Worm (Caenorhabditis elegans) whole organism, L2 larva: ENCODE measurements around the gene arrd-16.

Experiments
- C34F6.9 ChIP-seq: fragments of 150-350 bp; optimal IDR thresholded peaks from 2 replicates; lab custom pipeline; 2014; ENCODE audit warnings: missing biosample characterization, missing genetic modification characterization
- F13H6.1 ChIP-seq: sonication (generic microtip); optimal IDR thresholded peaks from 2 replicates; lab custom pipeline; 2016; ENCODE audit warnings: missing genetic modification characterization, missing compliant biosample characterization
- R02D3.7 ChIP-seq: fragments of 150-350 bp; optimal IDR thresholded peaks from 2 replicates; lab custom pipeline; 2014; ENCODE audit warnings: missing biosample characterization, missing genetic modification characterization
- ZK546.5 ChIP-seq: sonication (generic microtip); optimal IDR thresholded peaks from 2 replicates; lab custom pipeline; 2017; ENCODE audit warnings: missing biosample characterization, missing genetic modification characterization
- ama-1 ChIP-seq: fragments of 150-350 bp; optimal IDR thresholded peaks from 2 replicates; lab custom pipeline; 2018; ENCODE audit warnings: inconsistent platforms
- blmp-1 ChIP-seq: sonication (generic microtip); optimal IDR thresholded peaks from 2 replicates; lab custom pipeline; 2017; ENCODE audit warnings: missing genetic modification characterization, mild to moderate bottlenecking, missing compliant biosample characterization, antibody characterized with exemption, moderate library complexity; ENCODE audit not compliant: insufficient read depth
- ceh-82 ChIP-seq: fragments of 150-350 bp; optimal IDR thresholded peaks from 2 replicates; lab custom pipeline; 2014; ENCODE audit warnings: missing biosample characterization, missing genetic modification characterization
- crh-2 ChIP-seq: sonication (generic microtip); optimal IDR thresholded peaks from 2 replicates; lab custom pipeline; 2017; ENCODE audit warnings: missing biosample characterization, missing genetic modification characterization
- dmd-4 ChIP-seq: sonication (generic microtip); optimal IDR thresholded peaks from 2 replicates; lab custom pipeline; 2017; ENCODE audit warnings: missing biosample characterization, missing genetic modification characterization
- egl-27 ChIP-seq: sonication (generic microtip); optimal IDR thresholded peaks from 3 replicates; lab custom pipeline; 2017; ENCODE audit warnings: missing biosample characterization, missing genetic modification reagents, missing genetic modification characterization
- elt-1 ChIP-seq: fragments of 150-350 bp; optimal IDR thresholded peaks from 2 replicates; lab custom pipeline; 2014; ENCODE audit warnings: missing biosample characterization, missing genetic modification characterization
- fos-1 ChIP-seq: fragments of 150-350 bp; optimal IDR thresholded peaks from 2 replicates; lab custom pipeline; 2014; ENCODE audit warnings: missing biosample characterization, missing genetic modification characterization
- gmeb-1 ChIP-seq: fragments of 150-350 bp; optimal IDR thresholded peaks from 2 replicates; lab custom pipeline; 2014; ENCODE audit warnings: missing biosample characterization, missing genetic modification characterization
- lin-11 ChIP-seq: fragments of 150-350 bp; sonication (generic microtip); optimal IDR thresholded peaks from 2 replicates; lab custom pipeline; 2014; ENCODE audit warnings: missing biosample characterization, missing genetic modification characterization, inconsistent platforms, mixed read lengths
- lin-13 ChIP-seq: fragments of 150-350 bp; optimal IDR thresholded peaks from 2 replicates; lab custom pipeline; 2014; ENCODE audit warnings: missing biosample characterization, missing genetic modification reagents, missing genetic modification characterization
- mdl-1 ChIP-seq, 2 experiments: fragments of 150-350 bp in 1 of 2; sonication (generic microtip) in 1 of 2; optimal IDR thresholded peaks; 2 replicates each; lab custom pipeline; 2017; ENCODE audit warnings: missing biosample characterization in 2 of 2, missing genetic modification characterization in 2 of 2
- nhr-10 ChIP-seq: sonication (generic microtip); optimal IDR thresholded peaks from 2 replicates; lab custom pipeline; 2017; ENCODE audit warnings: missing biosample characterization, missing genetic modification characterization
- nhr-11 ChIP-seq: fragments of 150-350 bp; optimal IDR thresholded peaks from 2 replicates; lab custom pipeline; 2014; ENCODE audit warnings: missing biosample characterization, missing genetic modification characterization
- nhr-12 ChIP-seq: fragments of 150-350 bp; optimal IDR thresholded peaks from 2 replicates; lab custom pipeline; 2014; ENCODE audit warnings: missing biosample characterization, missing genetic modification characterization
- nhr-129 ChIP-seq: fragments of 150-350 bp; optimal IDR thresholded peaks from 2 replicates; lab custom pipeline; 2014; ENCODE audit warnings: missing biosample characterization, missing genetic modification characterization
- nhr-21 ChIP-seq: fragments of 150-350 bp; optimal IDR thresholded peaks from 2 replicates; lab custom pipeline; 2014; ENCODE audit warnings: missing biosample characterization, missing genetic modification characterization
- nhr-23 ChIP-seq: fragments of 150-350 bp; optimal IDR thresholded peaks from 2 replicates; lab custom pipeline; 2014; ENCODE audit warnings: missing biosample characterization, missing genetic modification reagents, missing genetic modification characterization
- nhr-237 ChIP-seq: fragments of 150-350 bp; optimal IDR thresholded peaks from 2 replicates; lab custom pipeline; 2014; ENCODE audit warnings: missing biosample characterization, missing genetic modification characterization
- nhr-25 ChIP-seq: fragments of 150-350 bp; sonication (generic microtip); optimal IDR thresholded peaks from 3 replicates; lab custom pipeline; 2014; ENCODE audit warnings: missing biosample characterization, missing genetic modification characterization
- nhr-6 ChIP-seq: fragments of 150-350 bp; optimal IDR thresholded peaks from 2 replicates; lab custom pipeline; 2014; ENCODE audit warnings: missing biosample characterization, missing genetic modification characterization
- nhr-77 ChIP-seq: fragments of 150-350 bp; optimal IDR thresholded peaks from 2 replicates; lab custom pipeline; 2014; ENCODE audit warnings: missing biosample characterization, missing genetic modification characterization
- sem-4 ChIP-seq: fragments of 150-350 bp; optimal IDR thresholded peaks from 2 replicates; lab custom pipeline; 2014; ENCODE audit warnings: missing biosample characterization, missing genetic modification reagents, missing genetic modification characterization
- skn-1 ChIP-seq: sonication (generic microtip); optimal IDR thresholded peaks from 2 replicates; lab custom pipeline; 2017; ENCODE audit warnings: missing biosample characterization, missing genetic modification characterization
- sma-3 ChIP-seq: sonication (generic microtip); optimal IDR thresholded peaks from 2 replicates; lab custom pipeline; 2016; ENCODE audit warnings: missing genetic modification reagents, missing genetic modification characterization, missing compliant biosample characterization
- sma-9 ChIP-seq, 2 experiments: fragments of 150-350 bp in 1 of 2; sonication (generic microtip) in 1 of 2; optimal IDR thresholded peaks; 2 replicates each; lab custom pipeline; 2014 to 2016; ENCODE audit warnings: missing genetic modification characterization in 2 of 2, mild to moderate bottlenecking in 1 of 2, missing biosample characterization in 1 of 2, missing compliant biosample characterization in 1 of 2, missing genetic modification reagents in 1 of 2, moderate library complexity in 1 of 2
- snpc-4 ChIP-seq: fragments of 150-350 bp; optimal IDR thresholded peaks from 2 replicates; lab custom pipeline; 2014; ENCODE audit warnings: missing biosample characterization, missing genetic modification characterization
- unc-39 ChIP-seq: fragments of 150-350 bp; optimal IDR thresholded peaks from 2 replicates; lab custom pipeline; 2014; ENCODE audit warnings: missing biosample characterization, missing genetic modification characterization
- ztf-1 ChIP-seq: fragments of 200-800 bp; sonication (Bioruptor generic); conservative IDR thresholded peaks from 2 replicates; pipeline ENCODE4 v1.3.6; 2022; ENCODE audit warnings: missing genetic modification characterization, missing compliant biosample characterization
- ztf-11 ChIP-seq: sonication (generic microtip); optimal IDR thresholded peaks from 2 replicates; lab custom pipeline; 2017; ENCODE audit warnings: missing biosample characterization, missing genetic modification characterization
- ztf-4 ChIP-seq: fragments of 150-350 bp; optimal IDR thresholded peaks from 2 replicates; lab custom pipeline; 2014; ENCODE audit warnings: missing biosample characterization, missing genetic modification characterization

Gene arrd-16

DNA sequence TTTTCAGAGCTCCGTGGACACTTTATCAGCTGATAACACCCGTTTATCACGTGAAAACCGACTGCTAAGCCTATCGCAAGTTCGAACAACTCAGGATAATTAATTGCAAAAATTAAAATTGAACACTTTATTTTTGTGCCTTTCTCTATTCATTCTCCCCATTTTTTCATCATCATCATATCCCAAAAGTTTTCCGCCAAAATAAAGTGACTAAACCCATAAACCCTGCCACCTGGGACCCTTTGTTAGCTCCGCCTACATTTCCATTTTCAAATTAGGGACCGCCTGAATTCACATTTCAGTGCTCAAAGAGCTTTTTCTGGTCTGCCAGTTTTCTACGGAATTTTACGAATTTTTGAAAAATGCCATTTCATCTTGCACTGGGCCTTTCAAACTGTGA lies at the start of gene arrd-16:
Gene arrd-16 (plus strand): TSS at position 301 of the 400 bp plus-strand sequence.
- TF ChIP-seq ama-1 (lab: Kevin White, UChicago) = no peak
- TF ChIP-seq, all 48 proteins: peak for 0

- no peak for TF ChIP-seq elt-1 (tag; lab: Kevin White, UChicago)
- TF ChIP-seq ztf-4 = no peak
- TF ChIP-seq nhr-6 = no peak
- no peak for TF ChIP-seq nhr-11 (tag; lab: Kevin White, UChicago)
- no peak for TF ChIP-seq nhr-237 (tag; lab: Kevin White, UChicago)
- TF ChIP-seq ztf-1 (GFP tag; lab: Robert Waterston, UW) = no peak
- no peak for TF ChIP-seq ceh-82
- no peak for TF ChIP-seq lin-11 (tag; lab: Kevin White, UChicago)
- no peak for TF ChIP-seq blmp-1 (tag; lab: Kevin White, UChicago)
- no peak for TF ChIP-seq nhr-23 (tag; lab: Kevin White, UChicago)
- TF ChIP-seq nhr-12 (tag; lab: Kevin White, UChicago) = no peak
- TF ChIP-seq sma-3 (GFP tag; lab: Kevin White, UChicago) = no peak
- TF ChIP-seq snpc-4 (tag; lab: Kevin White, UChicago) = no peak
- TF ChIP-seq sem-4 = no peak
- TF ChIP-seq F13H6.1 (tag; lab: Kevin White, UChicago) = no peak
- TF ChIP-seq skn-1 (tag; lab: Kevin White, UChicago) = no peak
- TF ChIP-seq crh-2 (tag; lab: Kevin White, UChicago) = no peak
- no peak for TF ChIP-seq nhr-25 (tag; lab: Kevin White, UChicago)
- TF ChIP-seq nhr-77 (tag; lab: Kevin White, UChicago) = no peak
Measured at ce11 chrIII:12436215-12436614, 48.3 kb upstream of the arrd-16 start, which contains the start of gene fbxa-218. Gene fbxa-218, plus strand, starts transcription at chrIII:12436515.

DNA sequence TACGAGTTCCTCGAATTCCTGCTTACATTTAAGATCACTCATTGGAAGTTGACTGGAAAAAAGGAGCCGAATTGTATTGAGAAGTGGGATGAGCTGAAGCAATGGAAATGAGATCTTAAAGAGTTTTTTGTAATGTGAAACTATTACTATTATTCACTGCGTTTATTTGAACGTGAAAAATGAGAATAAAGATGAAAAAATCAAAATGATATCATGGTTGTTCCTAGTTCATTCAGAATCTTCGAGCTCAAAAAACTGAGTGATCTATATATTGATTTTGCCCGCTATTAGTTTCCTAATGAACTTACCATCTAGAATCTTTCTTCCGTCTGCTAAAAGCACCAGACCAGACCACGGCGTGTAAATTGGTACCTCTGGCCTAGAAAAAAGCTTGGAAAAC lies 47.5 kb upstream of the arrd-16 start:
- TF ChIP-seq gmeb-1 (tag; lab: Kevin White, UChicago) = no peak
- TF ChIP-seq nhr-10 = no peak
- no peak for TF ChIP-seq dmd-4
- TF ChIP-seq R02D3.7 (tag; lab: Kevin White, UChicago) = no peak
- no peak for TF ChIP-seq elt-1 (tag; lab: Kevin White, UChicago)
- no peak for TF ChIP-seq ZK546.5 (tag; lab: Kevin White, UChicago)

DNA sequence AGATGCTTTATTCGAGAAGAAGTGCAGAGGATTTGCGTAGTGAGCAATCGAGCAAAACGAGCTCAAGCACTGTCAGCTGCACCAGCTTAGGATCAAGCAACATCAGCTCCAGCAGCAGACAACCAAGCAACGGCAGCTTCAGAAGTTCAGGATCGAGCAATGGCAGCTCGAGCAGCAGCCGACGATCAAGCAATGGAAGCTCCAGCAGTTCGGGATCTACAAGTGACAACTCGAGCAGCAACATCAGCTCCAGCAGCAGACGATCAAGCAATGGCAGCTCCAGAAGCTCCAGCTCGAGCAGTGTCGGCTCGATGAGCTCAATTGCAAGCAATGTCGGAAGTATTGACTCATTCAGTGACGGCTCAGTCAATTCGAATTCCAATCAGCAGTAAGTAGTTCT lies 45.5 kb upstream of the arrd-16 start:
- no peak for TF ChIP-seq nhr-11 (tag; lab: Kevin White, UChicago)
- TF ChIP-seq C34F6.9 (tag; lab: Kevin White, UChicago) = no peak
- no peak for TF ChIP-seq sma-3 (GFP tag; lab: Kevin White, UChicago)
- TF ChIP-seq ZK546.5 (tag; lab: Kevin White, UChicago) = no peak
- no peak for TF ChIP-seq unc-39 (tag; lab: Kevin White, UChicago)
- no peak for TF ChIP-seq blmp-1 (tag; lab: Kevin White, UChicago)
- TF ChIP-seq skn-1 (tag; lab: Kevin White, UChicago) = no peak
- no peak for TF ChIP-seq nhr-21 (tag; lab: Kevin White, UChicago)
- TF ChIP-seq ztf-11 = no peak
- no peak for TF ChIP-seq egl-27 (tag; lab: Kevin White, UChicago)
- TF ChIP-seq snpc-4 (tag; lab: Kevin White, UChicago) = no peak
- no peak for TF ChIP-seq lin-13 (GFP tag; lab: Kevin White, UChicago)
- TF ChIP-seq sma-9 (GFP tag; optimal IDR thresholded peaks at IDR 0.05; lab: Kevin White, UChicago) = no peak
- TF ChIP-seq sma-9 (tag; optimal IDR thresholded peaks at IDR 0.05; lab: Kevin White, UChicago) = no peak
- no peak for TF ChIP-seq mdl-1 (tag; optimal IDR thresholded peaks at IDR 0.05; lab: Kevin White, UChicago)
- TF ChIP-seq fos-1 = no peak
- TF ChIP-seq nhr-129 (tag; lab: Kevin White, UChicago) = no peak

ce11 chrIII:12443880-12444279 lies 40.7 kb upstream of the arrd-16 start:
- TF ChIP-seq snpc-4 (tag; lab: Kevin White, UChicago) (no peak), nhr-77 (tag; lab: Kevin White, UChicago) (no peak), lin-13 (GFP tag; lab: Kevin White, UChicago) (no peak)
- TF ChIP-seq, all 48 proteins: peak for 0
